Worm (Caenorhabditis elegans): ENCODE data around the gene ifb-2.
A peak's percentile ranks its signal among the peaks of the same experiment; 100 is the strongest.

Gene ifb-2

ce11 chrII:5714807-5715206 lies 35.2 kb upstream of the ifb-2 start, which contains the start of the genes tiar-1 and lelo-4:
tiar-1 (minus strand) TSS chrII:5714823.
lelo-4 (plus strand) TSS chrII:5714924.
- TF ChIP-seq pax-3 (tag; optimal IDR thresholded peaks at IDR 0.05), result no peak
- peak; percentile 78 for TF ChIP-seq lin-15B (tag; optimal IDR thresholded peaks at IDR 0.05)
- TF ChIP-seq unc-30 (tag; optimal IDR thresholded peaks at IDR 0.05), result no peak
- no peak for TF ChIP-seq aly-2 (tag; optimal IDR thresholded peaks at IDR 0.05)
- TF ChIP-seq sptf-1 (tag; optimal IDR thresholded peaks at IDR 0.05), result no peak
- peak; percentile 76 for TF ChIP-seq lin-14 (GFP tag; optimal IDR thresholded peaks at IDR 0.05)
- TF ChIP-seq nhr-77 (tag; optimal IDR thresholded peaks at IDR 0.05), result peak; percentile 29
- TF ChIP-seq irx-1 (tag; optimal IDR thresholded peaks at IDR 0.05), result no peak
- no peak for TF ChIP-seq lin-39 (tag; optimal IDR thresholded peaks at IDR 0.05)
- TF ChIP-seq C34B4.2 (tag; optimal IDR thresholded peaks at IDR 0.05), result no peak
- TF ChIP-seq nhr-84 (tag; optimal IDR thresholded peaks at IDR 0.05), result no peak
- no peak for TF ChIP-seq alr-1 (tag; optimal IDR thresholded peaks at IDR 0.05; ENCODE audit: borderline replicate concordance)
- TF ChIP-seq mdl-1 (tag; optimal IDR thresholded peaks at IDR 0.05), result peak in 1 of 2 experiments; percentile 3
- TF ChIP-seq rnt-1 (tag; optimal IDR thresholded peaks at IDR 0.05), result peak; percentile 74
- peak; percentile 68 for TF ChIP-seq nhr-20 (tag; optimal IDR thresholded peaks at IDR 0.05)
- no peak for TF ChIP-seq ces-1 (GFP tag; optimal IDR thresholded peaks at IDR 0.05)
- peak; percentile 77 for TF ChIP-seq unc-130 (tag; optimal IDR thresholded peaks at IDR 0.05)
- no peak for TF ChIP-seq pqm-1 (tag; optimal IDR thresholded peaks at IDR 0.05)
- TF ChIP-seq nhr-11 (tag; optimal IDR thresholded peaks at IDR 0.05), result no peak
- peak; percentile 73 to 91 for TF ChIP-seq lsy-2 (tag; optimal IDR thresholded peaks at IDR 0.05)
- TF ChIP-seq snu-23 (GFP tag; optimal IDR thresholded peaks at IDR 0.05), result peak; percentile 76
- TF ChIP-seq fos-1 (tag; optimal IDR thresholded peaks at IDR 0.05), result peak; percentile 60
- no peak for TF ChIP-seq sup-37 (GFP tag; optimal IDR thresholded peaks at IDR 0.05)
- no peak for TF ChIP-seq jun-1 (tag; optimal IDR thresholded peaks at IDR 0.05)
- TF ChIP-seq zag-1 (tag; optimal IDR thresholded peaks at IDR 0.05), result no peak
- no peak for TF ChIP-seq fkh-10 (GFP tag; optimal IDR thresholded peaks at IDR 0.05)
- peak; percentile 85 to 94 (median 87) for TF ChIP-seq dpl-1 (GFP tag; optimal IDR thresholded peaks at IDR 0.05)
- no peak for TF ChIP-seq ceh-63 (GFP tag; optimal IDR thresholded peaks at IDR 0.05)
- no peak for TF ChIP-seq hlh-17 (GFP tag; optimal IDR thresholded peaks at IDR 0.05; ENCODE audit: borderline replicate concordance)
- no peak for TF ChIP-seq hpl-2 (GFP tag; optimal IDR thresholded peaks at IDR 0.05)
- peak; percentile 66 for TF ChIP-seq C16A3.4 (tag; optimal IDR thresholded peaks at IDR 0.05)
- no peak for TF ChIP-seq tlp-1 (tag; optimal IDR thresholded peaks at IDR 0.05)
- peak; percentile 54 for TF ChIP-seq swsn-7 (tag; optimal IDR thresholded peaks at IDR 0.05)
- TF ChIP-seq nhr-71 (tag; optimal IDR thresholded peaks at IDR 0.05), result peak; percentile 73
- TF ChIP-seq nhr-90 (tag; optimal IDR thresholded peaks at IDR 0.05; ENCODE audit: poor library complexity), result peak; percentile 19
- no peak for TF ChIP-seq dsc-1 (tag; optimal IDR thresholded peaks at IDR 0.05)
- no peak for TF ChIP-seq pag-3 (tag; optimal IDR thresholded peaks at IDR 0.05; ENCODE audit: borderline replicate concordance, insufficient read depth)
- TF ChIP-seq aha-1 (tag; optimal IDR thresholded peaks at IDR 0.05), result no peak
- TF ChIP-seq F16B12.6 (tag; optimal IDR thresholded peaks at IDR 0.05), result peak; percentile 57
- peak; percentile 42 for TF ChIP-seq lir-3 (tag; optimal IDR thresholded peaks at IDR 0.05; ENCODE audit: poor library complexity)
- peak; percentile 57 for TF ChIP-seq tbx-2 (tag; optimal IDR thresholded peaks at IDR 0.05)
- TF ChIP-seq nhr-28 (tag; optimal IDR thresholded peaks at IDR 0.05), result no peak
- no peak for TF ChIP-seq nhr-12 (tag; optimal IDR thresholded peaks at IDR 0.05)
- peak; percentile 80 for TF ChIP-seq mep-1 (tag; optimal IDR thresholded peaks at IDR 0.05)
- peak; percentile 50 for TF ChIP-seq nhr-19 (GFP tag; conservative IDR thresholded peaks at IDR 0.05)
- peak in 2 of 3 experiments; percentile 32 to 69 for TF ChIP-seq ceh-82 (tag; optimal IDR thresholded peaks at IDR 0.05)
- no peak for TF ChIP-seq zip-4 (GFP tag; optimal IDR thresholded peaks at IDR 0.05)
- TF ChIP-seq grh-1 (GFP tag; IDR thresholded peaks at IDR 0.05), result no peak
- no peak for TF ChIP-seq ama-1 (optimal IDR thresholded peaks at IDR 0.05)
- no peak for TF ChIP-seq nhr-237 (tag; optimal IDR thresholded peaks at IDR 0.05)
- peak; percentile 62 for TF ChIP-seq blmp-1 (tag; optimal IDR thresholded peaks at IDR 0.05)
- peak; percentile 50 for TF ChIP-seq lin-13 (GFP tag; optimal IDR thresholded peaks at IDR 0.05)
- TF ChIP-seq unc-98 (GFP tag; IDR thresholded peaks at IDR 0.05), result no peak
- peak; percentile 92 to 95 for TF ChIP-seq lin-35 (GFP tag; optimal IDR thresholded peaks at IDR 0.05)

All from whole organism, L1 larva.